Worm (Caenorhabditis elegans) whole organism, mixed stage, embryonic: ENCODE measurements around the gene F49H6.8.

Source experiments
- bed-3 ChIP-seq: fragments of 200-800 bp; sonication (Bioruptor generic); optimal IDR thresholded peaks from 3 replicates; lab custom pipeline; 2018; ENCODE audit warnings: mild to moderate bottlenecking, missing genetic modification characterization, moderate library complexity, missing compliant biosample characterization
- blmp-1 ChIP-seq: fragments of 150-350 bp; optimal IDR thresholded peaks from 2 replicates; lab custom pipeline; 2014; ENCODE audit warnings: missing biosample characterization, missing genetic modification characterization
- ceh-39 ChIP-seq: fragments of 150-350 bp; optimal IDR thresholded peaks from 2 replicates; lab custom pipeline; 2014; ENCODE audit warnings: missing biosample characterization, missing genetic modification characterization
- ceh-43 ChIP-seq: fragments of 200-800 bp; sonication (Bioruptor generic); optimal IDR thresholded peaks from 2 replicates; lab custom pipeline; 2018; ENCODE audit warnings: mild to moderate bottlenecking, missing genetic modification characterization, moderate library complexity, missing compliant biosample characterization
- ceh-83 ChIP-seq: fragments of 200-800 bp; sonication (Bioruptor generic); optimal IDR thresholded peaks from 2 replicates; lab custom pipeline; 2018; ENCODE audit warnings: mild to moderate bottlenecking, missing genetic modification characterization, missing compliant biosample characterization
- ces-1 ChIP-seq: fragments of 150-350 bp; optimal IDR thresholded peaks from 2 replicates; lab custom pipeline; 2014; ENCODE audit warnings: missing biosample characterization, missing genetic modification reagents, missing genetic modification characterization
- cnd-1 ChIP-seq: fragments of 200-800 bp; sonication (Bioruptor generic); optimal IDR thresholded peaks from 2 replicates; lab custom pipeline; 2018; ENCODE audit warnings: mild to moderate bottlenecking, missing genetic modification characterization, missing compliant biosample characterization
- drap-1 ChIP-seq: fragments of 200-800 bp; sonication (Bioruptor generic); optimal IDR thresholded peaks from 3 replicates; lab custom pipeline; 2018; ENCODE audit warnings: mild to moderate bottlenecking, missing genetic modification characterization, missing compliant biosample characterization
- elt-1 ChIP-seq: sonication (generic microtip); optimal IDR thresholded peaks from 2 replicates; lab custom pipeline; 2017; ENCODE audit warnings: missing genetic modification characterization, mild to moderate bottlenecking, missing compliant biosample characterization, antibody characterized with exemption, moderate library complexity, borderline replicate concordance; ENCODE audit not compliant: insufficient read depth
- elt-3 ChIP-seq: fragments of 150-350 bp; optimal IDR thresholded peaks from 2 replicates; lab custom pipeline; 2014; ENCODE audit warnings: missing biosample characterization, missing genetic modification characterization
- flh-1 ChIP-seq: fragments of 200-800 bp; sonication (Bioruptor generic); optimal IDR thresholded peaks from 2 replicates; lab custom pipeline; 2018; ENCODE audit warnings: mild to moderate bottlenecking, missing genetic modification characterization, moderate library complexity, missing compliant biosample characterization
- ham-2 ChIP-seq: fragments of 200-800 bp; sonication (Bioruptor generic); optimal IDR thresholded peaks from 2 replicates; lab custom pipeline; 2018; ENCODE audit warnings: mild to moderate bottlenecking, missing genetic modification characterization, missing compliant biosample characterization
- hlh-1 ChIP-seq: fragments of 150-350 bp; optimal IDR thresholded peaks from 2 replicates; lab custom pipeline; 2014; ENCODE audit warnings: missing biosample characterization, missing genetic modification reagents, missing genetic modification characterization
- lin-13 ChIP-seq: fragments of 150-350 bp; optimal IDR thresholded peaks from 2 replicates; lab custom pipeline; 2014; ENCODE audit warnings: missing biosample characterization, missing genetic modification characterization
- lin-32 ChIP-seq: fragments of 200-800 bp; sonication (Bioruptor generic); optimal IDR thresholded peaks from 2 replicates; lab custom pipeline; 2018; ENCODE audit warnings: mild to moderate bottlenecking, missing genetic modification characterization, missing compliant biosample characterization
- lsy-2 ChIP-seq: fragments of 150-350 bp; optimal IDR thresholded peaks from 2 replicates; lab custom pipeline; 2014; ENCODE audit warnings: missing biosample characterization, missing genetic modification characterization
- mab-5 ChIP-seq: fragments of 150-350 bp; optimal IDR thresholded peaks from 2 replicates; lab custom pipeline; 2014; ENCODE audit warnings: missing biosample characterization, missing genetic modification characterization
- mls-2 ChIP-seq: sonication (generic microtip); optimal IDR thresholded peaks from 2 replicates; lab custom pipeline; 2016; ENCODE audit warnings: mild to moderate bottlenecking, missing genetic modification characterization, moderate library complexity, missing compliant biosample characterization
- nhr-12 ChIP-seq: fragments of 150-350 bp; optimal IDR thresholded peaks from 2 replicates; lab custom pipeline; 2014; ENCODE audit warnings: missing biosample characterization, missing genetic modification characterization
- nhr-237 ChIP-seq: fragments of 150-350 bp; optimal IDR thresholded peaks from 2 replicates; lab custom pipeline; 2014; ENCODE audit warnings: missing biosample characterization, missing genetic modification characterization
- nhr-28 ChIP-seq: fragments of 150-350 bp; optimal IDR thresholded peaks from 2 replicates; lab custom pipeline; 2014; ENCODE audit warnings: missing biosample characterization, missing genetic modification characterization
- nhr-76 ChIP-seq: sonication (generic microtip); optimal IDR thresholded peaks from 2 replicates; lab custom pipeline; 2017; ENCODE audit warnings: missing biosample characterization, missing genetic modification characterization
- pha-4 ChIP-seq: fragments of 150-350 bp; optimal IDR thresholded peaks from 2 replicates; lab custom pipeline; 2018; ENCODE audit warnings: missing biosample characterization, missing genetic modification reagents, missing genetic modification characterization
- sem-2 ChIP-seq: fragments of 200-800 bp; sonication (Bioruptor generic); optimal IDR thresholded peaks from 2 replicates; lab custom pipeline; 2018; ENCODE audit warnings: mild to moderate bottlenecking, missing genetic modification characterization, missing compliant biosample characterization
- snpc-4 ChIP-seq: fragments of 150-350 bp; optimal IDR thresholded peaks from 2 replicates; lab custom pipeline; 2014; ENCODE audit warnings: missing biosample characterization, missing genetic modification characterization
- sptf-1 ChIP-seq: sonication (generic microtip); optimal IDR thresholded peaks from 2 replicates; lab custom pipeline; 2017; ENCODE audit warnings: mild to moderate bottlenecking, missing genetic modification characterization, moderate library complexity, missing compliant biosample characterization
- tbx-8 ChIP-seq: fragments of 200-800 bp; sonication (Bioruptor generic); optimal IDR thresholded peaks from 2 replicates; lab custom pipeline; 2018; ENCODE audit warnings: mild to moderate bottlenecking, missing genetic modification characterization, moderate library complexity, missing compliant biosample characterization
- unc-120 ChIP-seq: sonication (generic microtip); optimal IDR thresholded peaks from 2 replicates; lab custom pipeline; 2017; ENCODE audit warnings: missing genetic modification characterization, missing compliant biosample characterization; ENCODE audit not compliant: poor library complexity, severe bottlenecking
- unc-39 ChIP-seq: fragments of 150-350 bp; optimal IDR thresholded peaks from 2 replicates; lab custom pipeline; 2014; ENCODE audit warnings: missing biosample characterization, missing genetic modification characterization
- unc-62 ChIP-seq: fragments of 150-350 bp; optimal IDR thresholded peaks from 2 replicates; lab custom pipeline; 2014; ENCODE audit warnings: missing biosample characterization, missing genetic modification reagents, missing genetic modification characterization
- zip-8 ChIP-seq: fragments of 150-350 bp; optimal IDR thresholded peaks from 2 replicates; lab custom pipeline; 2014; ENCODE audit warnings: missing biosample characterization, missing genetic modification characterization
- ztf-11 ChIP-seq: fragments of 150-350 bp; optimal IDR thresholded peaks from 2 replicates; lab custom pipeline; 2014; ENCODE audit warnings: missing biosample characterization, missing genetic modification characterization

The F49H6.8 gene

DNA sequence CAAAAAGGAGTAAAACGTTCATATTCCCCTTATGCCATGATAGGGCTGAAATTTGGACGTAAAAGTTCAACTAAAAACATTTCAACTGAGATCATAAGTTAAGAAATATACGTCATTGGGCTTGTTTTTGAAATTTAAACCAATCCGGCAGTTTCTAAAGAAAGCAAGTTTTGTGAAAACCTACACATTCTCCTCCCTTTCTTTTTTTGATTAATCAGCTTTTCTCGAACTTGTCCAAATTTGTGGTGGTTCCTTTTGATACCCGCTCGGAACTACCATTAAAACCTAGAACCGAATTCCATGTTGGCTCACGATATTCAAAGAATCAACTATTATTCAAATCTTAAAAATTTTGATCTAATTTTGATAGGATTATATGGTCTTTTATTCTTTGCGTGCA lies 42.1 kb downstream of the F49H6.8 start, which contains the start of gene srz-54:
srz-54 (plus strand) TSS at position 301 of the 400 bp plus-strand sequence.
- TF ChIP-seq unc-39, result no peak
- no peak for TF ChIP-seq sptf-1
- TF ChIP-seq nhr-76 (tag; lab: Kevin White, UChicago), result no peak
- no peak for TF ChIP-seq mls-2 (tag; lab: Kevin White, UChicago)
- no peak for TF ChIP-seq drap-1
- no peak for TF ChIP-seq nhr-28 (tag; lab: Kevin White, UChicago)
- TF ChIP-seq hlh-1 (tag; lab: Kevin White, UChicago), result no peak
- TF ChIP-seq sem-2, result no peak
- TF ChIP-seq lin-32 (GFP tag; lab: Kevin White, UChicago), result no peak
- TF ChIP-seq tbx-8 (GFP tag; lab: Kevin White, UChicago), result no peak
- no peak for TF ChIP-seq unc-120 (tag; lab: Kevin White, UChicago)
- TF ChIP-seq pha-4 (tag; lab: Kevin White, UChicago), result no peak
- no peak for TF ChIP-seq snpc-4 (tag; lab: Kevin White, UChicago)
- no peak for TF ChIP-seq zip-8 (tag; lab: Kevin White, UChicago)
- TF ChIP-seq ceh-43 (GFP tag; lab: Kevin White, UChicago), result no peak
- TF ChIP-seq ceh-83 (GFP tag; lab: Kevin White, UChicago), result no peak
- no peak for TF ChIP-seq blmp-1 (tag; lab: Kevin White, UChicago)
- no peak for TF ChIP-seq ham-2 (GFP tag; lab: Kevin White, UChicago)
- TF ChIP-seq ces-1 (GFP tag; lab: Kevin White, UChicago), result no peak
- no peak for TF ChIP-seq nhr-237 (tag; lab: Kevin White, UChicago)

DNA sequence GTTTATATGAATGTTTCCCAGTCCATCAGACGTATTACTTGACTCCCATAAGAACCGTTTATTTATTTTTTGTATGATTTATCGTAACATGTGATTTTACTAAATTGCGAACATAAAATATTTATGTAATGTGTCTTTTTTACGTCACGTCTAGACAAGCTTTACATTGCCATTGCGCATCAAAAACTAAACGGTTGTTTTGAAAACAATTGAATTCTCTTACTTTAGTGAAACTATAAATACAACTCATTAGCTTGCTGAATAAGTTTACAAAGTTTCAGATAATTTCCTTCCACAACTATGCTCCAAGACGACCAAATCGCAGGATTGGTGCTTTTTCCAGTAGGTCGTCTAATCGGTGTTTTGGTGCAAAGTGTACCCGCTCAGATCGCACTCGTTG lies 47.5 kb downstream of the F49H6.8 start, which contains the start of gene srx-54:
srx-54 (plus strand) TSS at position 301 of the 400 bp plus-strand sequence.
- TF ChIP-seq mls-2 (tag; lab: Kevin White, UChicago) (no peak), ces-1 (GFP tag; lab: Kevin White, UChicago) (no peak), nhr-12 (tag; lab: Kevin White, UChicago) (no peak), unc-62 (GFP tag; lab: Kevin White, UChicago) (no peak), lsy-2 (tag; lab: Kevin White, UChicago) (no peak), nhr-76 (tag; lab: Kevin White, UChicago) (no peak), ceh-39 (no peak), elt-3 (tag; lab: Kevin White, UChicago) (no peak), hlh-1 (tag; lab: Kevin White, UChicago) (no peak), flh-1 (no peak), lin-13 (tag; lab: Kevin White, UChicago) (no peak), mab-5 (tag; lab: Kevin White, UChicago) (no peak), blmp-1 (tag; lab: Kevin White, UChicago) (no peak), lin-32 (GFP tag; lab: Kevin White, UChicago) (no peak), pha-4 (tag; lab: Kevin White, UChicago) (no peak), cnd-1 (tag; lab: Kevin White, UChicago) (no peak), bed-3 (GFP tag; lab: Kevin White, UChicago) (no peak), sptf-1 (no peak), unc-120 (tag; lab: Kevin White, UChicago) (no peak), nhr-28 (tag; lab: Kevin White, UChicago) (no peak)

DNA sequence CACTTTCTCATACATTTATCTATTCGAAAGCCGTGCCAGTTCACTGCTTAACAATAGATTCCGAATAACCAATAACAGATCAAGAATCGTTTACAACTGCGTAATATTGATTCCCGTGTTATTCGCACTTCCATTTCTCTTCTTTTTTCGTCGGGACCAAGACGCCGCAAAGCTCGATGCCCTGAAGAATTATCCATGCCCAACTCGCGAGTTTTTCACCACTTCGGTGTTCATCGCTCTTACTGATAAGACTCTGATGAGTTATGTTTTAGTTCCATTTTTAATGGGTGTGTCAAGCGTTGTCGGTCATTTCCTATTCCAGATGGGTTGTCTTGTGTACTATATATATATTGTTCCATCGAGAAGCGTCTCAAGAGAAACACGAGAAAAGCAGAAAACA lies 49.1 kb downstream of the F49H6.8 start:
- no peak for TF ChIP-seq bed-3 (GFP tag; lab: Kevin White, UChicago)
- no peak for TF ChIP-seq ham-2 (GFP tag; lab: Kevin White, UChicago)
- TF ChIP-seq unc-120 (tag; lab: Kevin White, UChicago), result no peak
- no peak for TF ChIP-seq lin-13 (tag; lab: Kevin White, UChicago)
- TF ChIP-seq flh-1, result no peak
- TF ChIP-seq cnd-1 (tag; lab: Kevin White, UChicago), result no peak
- no peak for TF ChIP-seq mab-5 (tag; lab: Kevin White, UChicago)
- no peak for TF ChIP-seq sem-2
- no peak for TF ChIP-seq unc-62 (GFP tag; lab: Kevin White, UChicago)
- TF ChIP-seq nhr-12 (tag; lab: Kevin White, UChicago), result no peak
- no peak for TF ChIP-seq elt-1 (tag; lab: Kevin White, UChicago)
- TF ChIP-seq ztf-11 (tag; lab: Kevin White, UChicago), result no peak
- no peak for TF ChIP-seq ceh-83 (GFP tag; lab: Kevin White, UChicago)
